Worm (Caenorhabditis elegans) whole organism, mixed stage, embryonic: ENCODE data around the gene mak-1.

Experiments used
- elt-3 ChIP-seq: fragments of 150-350 bp; optimal IDR thresholded peaks from 2 replicates; lab custom pipeline; 2014; ENCODE audit warnings: missing biosample characterization, missing genetic modification characterization
- nhr-237 ChIP-seq: fragments of 150-350 bp; optimal IDR thresholded peaks from 2 replicates; lab custom pipeline; 2014; ENCODE audit warnings: missing biosample characterization, missing genetic modification characterization
- zip-8 ChIP-seq: fragments of 150-350 bp; optimal IDR thresholded peaks from 2 replicates; lab custom pipeline; 2014; ENCODE audit warnings: missing biosample characterization, missing genetic modification characterization

DNA sequence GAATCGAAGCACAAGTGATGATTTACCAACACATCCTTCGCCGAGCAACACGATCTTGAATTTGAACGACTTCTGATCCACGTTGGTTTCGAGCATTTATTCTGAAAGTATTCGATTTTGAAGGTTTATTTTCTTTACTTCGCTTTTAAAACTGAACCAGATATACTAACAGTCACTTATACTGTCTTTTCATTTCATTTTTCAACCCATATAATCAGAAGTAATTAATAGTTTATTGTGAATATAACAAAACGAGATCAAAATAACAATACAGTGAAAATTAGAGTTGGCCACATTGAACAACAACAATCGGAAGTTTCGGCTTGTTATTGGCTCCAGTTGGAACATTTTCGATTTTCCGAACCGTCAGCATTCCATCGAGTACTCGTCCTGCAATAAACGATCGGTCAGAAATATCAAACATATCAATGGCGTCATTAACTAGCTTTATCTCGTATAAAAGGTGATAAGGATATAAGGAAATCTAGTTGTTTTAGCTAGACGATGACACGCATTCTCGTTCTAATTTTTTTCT is 28.9 kb upstream of the mak-1 start, which contains the start of the genes rab-21 and T01B7.13:
- no peak for TF ChIP-seq elt-3 (tag; lab: Kevin White, UChicago)
- TF ChIP-seq zip-8 = no peak
- TF ChIP-seq nhr-237 (tag; lab: Kevin White, UChicago) = no peak
